Fruit fly (Drosophila melanogaster): ENCODE results near the gene CG9215.

The CG9215 gene

DNA sequence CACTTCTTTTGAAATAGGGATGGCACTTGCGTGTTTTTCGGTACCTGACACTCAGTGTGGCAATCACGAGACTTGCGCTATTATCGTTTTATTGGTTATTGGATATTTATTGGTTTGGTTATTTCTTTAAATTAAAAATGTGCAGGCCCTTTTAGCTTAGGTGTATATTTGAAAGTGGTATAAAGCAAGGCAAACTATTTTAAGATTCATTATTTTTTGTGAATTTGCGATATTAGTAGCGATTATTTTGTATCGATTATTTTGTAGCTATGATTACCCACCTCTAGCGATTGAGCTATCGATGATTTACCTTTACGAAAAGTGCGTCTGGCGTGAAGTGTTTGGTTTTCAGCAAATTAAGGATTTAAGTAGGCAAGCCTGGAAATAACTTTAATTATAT, at the start of gene CG9215, which contains the start of gene CG8097 (continued):
- TF ChIP-seq CG5245 (GFP tag; optimal IDR thresholded peaks at IDR 0.05) (no peak), Atf6 (GFP tag; IDR thresholded peaks at IDR 0.05) (0 out of 2 replicates have a peak, but pooled peaks have one; percentile 38), CG31365 (tag; optimal IDR thresholded peaks at IDR 0.05) (no peak), CG11085 (GFP tag; IDR thresholded peaks at IDR 0.05) (no peak), mirr (GFP tag; optimal IDR thresholded peaks at IDR 0.05) (no peak), CG12071 (GFP tag; optimal IDR thresholded peaks at IDR 0.05) (no peak), CG14014 (GFP tag; IDR thresholded peaks at IDR 0.05) (no peak), Usf (GFP tag; optimal IDR thresholded peaks at IDR 0.05) (no peak), gcm2 (GFP tag; optimal IDR thresholded peaks at IDR 0.05) (no peak), CG6175 (GFP tag; IDR thresholded peaks at IDR 0.05) (no peak), Myb (GFP tag; optimal IDR thresholded peaks at IDR 0.05) (peak; percentile 47), CG14710 (tag; optimal IDR thresholded peaks at IDR 0.05) (peak; percentile 78), zfh2 (GFP tag; optimal IDR thresholded peaks at IDR 0.05) (peak; percentile 54), CG1602 (GFP tag; optimal IDR thresholded peaks at IDR 0.05) (no peak), CG7839 (tag; optimal IDR thresholded peaks at IDR 0.05) (no peak), crp (GFP tag; optimal IDR thresholded peaks at IDR 0.05) (peak in 1 of 2 experiments; percentile 25), stwl (tag; optimal IDR thresholded peaks at IDR 0.05) (peak; percentile 62), CG11456 (GFP tag; IDR thresholded peaks at IDR 0.05) (no peak), Sin3A (optimal IDR thresholded peaks at IDR 0.05) (peak; percentile 78), slbo (GFP tag; IDR thresholded peaks at IDR 0.05) (peak; percentile 53; the same call in 1 of the 2 replicates), CG42726 (GFP tag; IDR thresholded peaks at IDR 0.05; ENCODE audit: partially characterized antibody) (peak; percentile 68; the same call in 1 of the 2 replicates), ab (GFP tag; optimal IDR thresholded peaks at IDR 0.05) (no peak), CG1832 (GFP tag; optimal IDR thresholded peaks at IDR 0.05) (no peak), br (optimal IDR thresholded peaks at IDR 0.05) (no peak), D19B (GFP tag; optimal IDR thresholded peaks at IDR 0.05) (no peak), psq (GFP tag; optimal IDR thresholded peaks at IDR 0.05) (no peak), Hmr (GFP tag; optimal IDR thresholded peaks at IDR 0.05) (no peak), CG9932 (GFP tag; IDR thresholded peaks at IDR 0.05) (peak; percentile 71), sens (GFP tag) (peak; percentile 88), insv (GFP tag; optimal IDR thresholded peaks at IDR 0.05) (no peak), MBD-R2 (GFP tag; IDR thresholded peaks at IDR 0.05) (peak; percentile 61), hkb (optimal IDR thresholded peaks at IDR 0.05) (no peak), hkb (GFP tag; IDR thresholded peaks at IDR 0.05) (no peak), trh (GFP tag; optimal IDR thresholded peaks at IDR 0.05) (no peak), lab (GFP tag; optimal IDR thresholded peaks at IDR 0.05) (no peak), Sry-β (GFP tag; optimal IDR thresholded peaks at IDR 0.05) (peak; percentile 2), Rx (GFP tag; IDR thresholded peaks at IDR 0.05) (no peak), gcm (GFP tag; optimal IDR thresholded peaks at IDR 0.05) (no peak), CG11723 (GFP tag; optimal IDR thresholded peaks at IDR 0.05) (no peak), CG16813 (GFP tag; IDR thresholded peaks at IDR 0.05; ENCODE audit: partially characterized antibody) (peak; percentile 96), Dip2 (GFP tag; IDR thresholded peaks at IDR 0.05) (no peak), CG4328 (GFP tag; optimal IDR thresholded peaks at IDR 0.05) (no peak), CG17359 (tag; optimal IDR thresholded peaks at IDR 0.05) (no peak), Fer1 (GFP tag; optimal IDR thresholded peaks at IDR 0.05) (peak; percentile 27), repo (GFP tag; optimal IDR thresholded peaks at IDR 0.05) (no peak), pho (GFP tag; optimal IDR thresholded peaks at IDR 0.05) (peak; percentile 37), emc (GFP tag; optimal IDR thresholded peaks at IDR 0.05) (no peak), Poxn (GFP tag; IDR thresholded peaks at IDR 0.05) (no peak), CG5180 (GFP tag; optimal IDR thresholded peaks at IDR 0.05) (no peak), CG13287 (GFP tag; IDR thresholded peaks at IDR 0.05; ENCODE audit: partially characterized antibody) (peak; percentile 96), CG34376 (GFP tag; optimal IDR thresholded peaks at IDR 0.05) (peak; percentile 27), CG13775 (GFP tag; optimal IDR thresholded peaks at IDR 0.05) (peak; percentile 11)

All from whole organism, embryonic.